Fruit fly (Drosophila melanogaster): ENCODE measurements around the gene Atg3.

Gene Atg3

dm6 chr3L:18795056-18795841 is 46.8 kb downstream of the Atg3 start:
- peak in 1 of 2 experiments; percentile 4 for TF ChIP-seq Trl (optimal IDR thresholded peaks at IDR 0.05)
- TF ChIP-seq Trl (GFP tag; optimal IDR thresholded peaks at IDR 0.05), result no peak
- no peak for TF ChIP-seq CG10431 (GFP tag; optimal IDR thresholded peaks at IDR 0.05)
- TF ChIP-seq dmrt11E (tag; optimal IDR thresholded peaks at IDR 0.05), result peak; percentile 29
- 0 out of 3 replicates have a peak, but pooled peaks have one; percentile 9 for TF ChIP-seq so (GFP tag; IDR thresholded peaks at IDR 0.05)
- TF ChIP-seq CG5180 (GFP tag; optimal IDR thresholded peaks at IDR 0.05), result peak; percentile 26
- TF ChIP-seq CG11695 (GFP tag; IDR thresholded peaks at IDR 0.05), result 0 out of 3 replicates have a peak, but pooled peaks have one; percentile 21
- TF ChIP-seq CG15269 (tag; optimal IDR thresholded peaks at IDR 0.05), result peak; percentile 34
- no peak for TF ChIP-seq D (optimal IDR thresholded peaks at IDR 0.05)
- TF ChIP-seq D (GFP tag; optimal IDR thresholded peaks at IDR 0.05), result peak; percentile 14
- peak; percentile 17 for TF ChIP-seq CG14710 (tag; optimal IDR thresholded peaks at IDR 0.05)
- peak; percentile 36 for TF ChIP-seq CG8924 (tag; optimal IDR thresholded peaks at IDR 0.05)
- TF ChIP-seq Asciz (GFP tag; optimal IDR thresholded peaks at IDR 0.05), result peak; percentile 52
- TF ChIP-seq cwo (GFP tag; optimal IDR thresholded peaks at IDR 0.05), result peak; percentile 10
- 0 out of 2 replicates have a peak, but pooled peaks have one; percentile 14 for TF ChIP-seq CG14014 (GFP tag; IDR thresholded peaks at IDR 0.05)
- peak; percentile 37 for TF ChIP-seq CG9727 (GFP tag; optimal IDR thresholded peaks at IDR 0.05)
- peak; percentile 72 for TF ChIP-seq crol (GFP tag; IDR thresholded peaks at IDR 0.05)
- TF ChIP-seq CG2875 (GFP tag; optimal IDR thresholded peaks at IDR 0.05), result peak; percentile 19
- TF ChIP-seq fd96Cb (tag; optimal IDR thresholded peaks at IDR 0.05), result peak; percentile 45
- TF ChIP-seq gem (tag; optimal IDR thresholded peaks at IDR 0.05), result peak; percentile 59
- TF ChIP-seq CG18764 (GFP tag; optimal IDR thresholded peaks at IDR 0.05), result no peak
- no peak for TF ChIP-seq Drgx (GFP tag; IDR thresholded peaks at IDR 0.05)
- TF ChIP-seq HLH3B (GFP tag; IDR thresholded peaks at IDR 0.05), result 0 out of 2 replicates have a peak, but pooled peaks have one; percentile 8
- no peak for TF ChIP-seq klu (GFP tag; IDR thresholded peaks at IDR 0.05)
- peak in 1 of 2 experiments; percentile 56 for TF ChIP-seq Eip74EF (GFP tag; optimal IDR thresholded peaks at IDR 0.05)
- TF ChIP-seq Ssrp (tag; optimal IDR thresholded peaks at IDR 0.05), result peak; percentile 29
- TF ChIP-seq Pdp1 (GFP tag; optimal IDR thresholded peaks at IDR 0.05), result peak in 1 of 2 experiments; percentile 2
- TF ChIP-seq CG17359 (tag; optimal IDR thresholded peaks at IDR 0.05), result peak; percentile 31
- TF ChIP-seq bcd (GFP tag; optimal IDR thresholded peaks at IDR 0.05), result peak; percentile 20
- peak; percentile 38 for TF ChIP-seq zf30C (GFP tag; optimal IDR thresholded peaks at IDR 0.05)
- no peak for TF ChIP-seq pum (GFP tag; optimal IDR thresholded peaks at IDR 0.05)
- TF ChIP-seq CG6765 (GFP tag; optimal IDR thresholded peaks at IDR 0.05), result no peak
- TF ChIP-seq CG8359 (GFP tag; optimal IDR thresholded peaks at IDR 0.05; ENCODE audit: borderline replicate concordance), result no peak
- peak; percentile 7 for TF ChIP-seq Nf-YB (GFP tag; optimal IDR thresholded peaks at IDR 0.05)
- peak; percentile 56 for TF ChIP-seq CG31441 (GFP tag; IDR thresholded peaks at IDR 0.05)
- TF ChIP-seq Aef1 (GFP tag; IDR thresholded peaks at IDR 0.05), result 0 out of 3 replicates have a peak, but pooled peaks have one; percentile 12
- TF ChIP-seq CG1602 (GFP tag; optimal IDR thresholded peaks at IDR 0.05), result peak; percentile 4
- TF ChIP-seq Oli (tag; optimal IDR thresholded peaks at IDR 0.05), result peak; percentile 67
- TF ChIP-seq CG6654 (GFP tag; optimal IDR thresholded peaks at IDR 0.05), result no peak
- TF ChIP-seq CG11504 (tag; optimal IDR thresholded peaks at IDR 0.05), result peak; percentile 79
- TF ChIP-seq CG4424 (GFP tag; optimal IDR thresholded peaks at IDR 0.05), result peak; percentile 15
- TF ChIP-seq CG12659 (GFP tag; optimal IDR thresholded peaks at IDR 0.05), result peak; percentile 10
- TF ChIP-seq CG3065 (GFP tag; optimal IDR thresholded peaks at IDR 0.05), result no peak
- TF ChIP-seq CG18262 (tag; optimal IDR thresholded peaks at IDR 0.05), result peak; percentile 69
- TF ChIP-seq nmo (GFP tag; optimal IDR thresholded peaks at IDR 0.05), result peak; percentile 47
- TF ChIP-seq CG18011 (GFP tag; optimal IDR thresholded peaks at IDR 0.05), result no peak
- TF ChIP-seq az2 (GFP tag; optimal IDR thresholded peaks at IDR 0.05), result peak; percentile 11
- TF ChIP-seq CG14441 (GFP tag; IDR thresholded peaks at IDR 0.05), result peak; percentile 33; the same call in 1 of the 2 replicates

Data from whole organism, embryonic.